Fruit fly (Drosophila melanogaster) whole organism, embryonic: ENCODE data around the gene MED14.
A peak's percentile ranks its signal among the peaks of the same experiment; 100 is the strongest.

Source experiments
- B-H1 ChIP-seq: fragments of 200-800 bp; sonication (Bioruptor generic); IDR thresholded peaks from 3 replicates; pipeline ENCODE4 v1.3.6; 2022; ENCODE audit warnings: missing biosample characterization, missing genetic modification characterization
- Bteb2 ChIP-seq: fragments of 200-800 bp; sonication (Bioruptor generic); optimal IDR thresholded peaks from 2 replicates; lab custom pipeline; 2016; ENCODE audit warnings: missing biosample characterization, missing genetic modification characterization
- CG10321 ChIP-seq: fragments of 200-800 bp; sonication (Bioruptor generic); IDR thresholded peaks from 2 replicates; pipeline ENCODE4 v1.3.6; 2022; ENCODE audit warnings: missing biosample characterization, missing genetic modification characterization
- CG10565 ChIP-seq: fragments of 200-800 bp; sonication (Bioruptor generic); optimal IDR thresholded peaks from 3 replicates; lab custom pipeline; 2016; ENCODE audit warnings: missing biosample characterization, mild to moderate bottlenecking, missing genetic modification characterization
- CG11398 ChIP-seq: fragments of 200-800 bp; sonication (Bioruptor generic); optimal IDR thresholded peaks from 2 replicates; lab custom pipeline; 2016; ENCODE audit warnings: missing biosample characterization, missing genetic modification characterization
- CG12071 ChIP-seq: fragments of 200-800 bp; sonication (Bioruptor generic); optimal IDR thresholded peaks from 3 replicates; lab custom pipeline; 2018; ENCODE audit warnings: missing biosample characterization, mild to moderate bottlenecking, missing genetic modification characterization
- CG15514 ChIP-seq: fragments of 200-800 bp; sonication (Bioruptor generic); optimal IDR thresholded peaks from 3 replicates; lab custom pipeline; 2017; ENCODE audit warnings: missing biosample characterization, missing genetic modification characterization, mild to moderate bottlenecking, moderate library complexity, missing genetic modification reagents
- CG1603 ChIP-seq: fragments of 200-800 bp; sonication (Bioruptor generic); optimal IDR thresholded peaks from 2 replicates; lab custom pipeline; 2019; ENCODE audit warnings: missing biosample characterization, mild to moderate bottlenecking, missing genetic modification characterization, moderate library complexity
- CG17568 ChIP-seq: fragments of 200-800 bp; sonication (Bioruptor generic); optimal IDR thresholded peaks from 2 replicates; lab custom pipeline; 2018; ENCODE audit warnings: missing biosample characterization, mild to moderate bottlenecking, missing genetic modification characterization, moderate library complexity
- CG17612 ChIP-seq: fragments of 200-800 bp; sonication (Bioruptor generic); IDR thresholded peaks from 2 replicates; pipeline ENCODE4 v1.3.6; 2022; ENCODE audit warnings: missing biosample characterization, missing genetic modification characterization
- CG1792 ChIP-seq: fragments of 200-800 bp; sonication (Bioruptor generic); optimal IDR thresholded peaks from 2 replicates; lab custom pipeline; 2016; ENCODE audit warnings: missing biosample characterization, missing genetic modification characterization
- CG2116 ChIP-seq: fragments of 200-800 bp; sonication (Bioruptor generic); optimal IDR thresholded peaks from 3 replicates; lab custom pipeline; 2018; ENCODE audit warnings: missing biosample characterization, mild to moderate bottlenecking, missing genetic modification characterization
- CG2199 ChIP-seq: fragments of 200-800 bp; sonication (Bioruptor generic); IDR thresholded peaks from 3 replicates; pipeline ENCODE4 v1.3.6; 2022; ENCODE audit warnings: missing biosample characterization, missing genetic modification characterization
- CG31365 ChIP-seq: fragments of 200-800 bp; sonication (Bioruptor generic); optimal IDR thresholded peaks from 2 replicates; lab custom pipeline; 2018; ENCODE audit warnings: missing biosample characterization, mild to moderate bottlenecking, missing genetic modification characterization
- CG32532 ChIP-seq: fragments of 200-800 bp; sonication (Bioruptor generic); IDR thresholded peaks from 2 replicates; pipeline ENCODE4 v1.3.6; 2022; ENCODE audit warnings: missing biosample characterization, missing genetic modification characterization
- CG33557 ChIP-seq: fragments of 200-800 bp; sonication (Bioruptor generic); optimal IDR thresholded peaks from 2 replicates; lab custom pipeline; 2019; ENCODE audit warnings: missing biosample characterization, mild to moderate bottlenecking, missing genetic modification characterization, moderate library complexity
- CG34224 ChIP-seq: fragments of 200-800 bp; sonication (Bioruptor generic); IDR thresholded peaks from 3 replicates; pipeline ENCODE4 v1.3.6; 2022; ENCODE audit warnings: missing biosample characterization, missing genetic modification characterization; ENCODE audit not compliant: partially characterized antibody
- CG4730 ChIP-seq: fragments of 200-800 bp; sonication (Bioruptor generic); IDR thresholded peaks from 2 replicates; pipeline ENCODE4 v1.3.6; 2022; ENCODE audit warnings: missing biosample characterization, missing genetic modification characterization
- CG5180 ChIP-seq: fragments of 200-800 bp; sonication (Bioruptor generic); optimal IDR thresholded peaks from 3 replicates; lab custom pipeline; 2017; ENCODE audit warnings: missing biosample characterization, missing genetic modification characterization, mild to moderate bottlenecking, moderate library complexity, missing genetic modification reagents
- CG6791 ChIP-seq: fragments of 200-800 bp; sonication (Bioruptor generic); IDR thresholded peaks from 3 replicates; pipeline ENCODE4 v1.3.6; 2022; ENCODE audit warnings: missing biosample characterization, missing genetic modification characterization; ENCODE audit not compliant: partially characterized antibody
- CG8290 ChIP-seq, 3 experiments: fragments of 200-800 bp; sonication (Bioruptor generic); optimal IDR thresholded peaks; 2 replicates each; lab custom pipeline; 2016 to 2019; ENCODE audit warnings: missing biosample characterization in 3 of 3, missing genetic modification characterization in 3 of 3, mild to moderate bottlenecking in 2 of 3, moderate library complexity in 1 of 3
- CG9876 ChIP-seq: fragments of 200-800 bp; sonication (Bioruptor generic); optimal IDR thresholded peaks from 2 replicates; lab custom pipeline; 2016; ENCODE audit warnings: missing biosample characterization, missing genetic modification characterization
- Ets65A ChIP-seq: fragments of 200-800 bp; sonication (Bioruptor generic); peaks from one replicate; lab custom pipeline; 2016; ENCODE audit warnings: missing biosample characterization, missing genetic modification characterization
- Gsc ChIP-seq: fragments of 200-800 bp; sonication (Bioruptor generic); IDR thresholded peaks from 2 replicates; pipeline ENCODE4 v1.3.6; 2022; ENCODE audit warnings: missing biosample characterization, missing genetic modification characterization
- H2.0 ChIP-seq: fragments of 200-800 bp; sonication (Bioruptor generic); IDR thresholded peaks from 2 replicates; pipeline ENCODE4 v1.3.6; 2022; ENCODE audit warnings: missing biosample characterization, missing genetic modification characterization
- HmgZ ChIP-seq: fragments of 200-800 bp; sonication (Bioruptor generic); optimal IDR thresholded peaks from 2 replicates; lab custom pipeline; 2018; ENCODE audit warnings: missing biosample characterization, mild to moderate bottlenecking, missing genetic modification characterization
- Lim3 ChIP-seq: fragments of 200-800 bp; sonication (Bioruptor generic); IDR thresholded peaks from 2 replicates; pipeline ENCODE4 v1.3.6; 2022; ENCODE audit warnings: missing biosample characterization, missing genetic modification characterization
- Max ChIP-seq: fragments of 200-800 bp; sonication (Bioruptor generic); optimal IDR thresholded peaks from 2 replicates; lab custom pipeline; 2016; ENCODE audit warnings: missing biosample characterization, mild to moderate bottlenecking, missing genetic modification characterization
- NFAT ChIP-seq: fragments of 200-800 bp; sonication (Bioruptor generic); IDR thresholded peaks from 2 replicates; pipeline ENCODE4 v1.3.6; 2022; ENCODE audit warnings: missing biosample characterization, missing genetic modification characterization
- Neu2 ChIP-seq: fragments of 200-800 bp; sonication (Bioruptor generic); optimal IDR thresholded peaks from 3 replicates; lab custom pipeline; 2016; ENCODE audit warnings: missing biosample characterization, missing genetic modification characterization, borderline replicate concordance
- Rfx ChIP-seq: fragments of 200-800 bp; sonication (Bioruptor generic); IDR thresholded peaks from 2 replicates; pipeline ENCODE4 v1.3.6; 2022; ENCODE audit warnings: missing biosample characterization, missing genetic modification characterization
- Side ChIP-seq: fragments of 200-800 bp; sonication (Bioruptor generic); optimal IDR thresholded peaks from 2 replicates; lab custom pipeline; 2016; ENCODE audit warnings: missing biosample characterization, missing genetic modification characterization
- Trl ChIP-seq, 3 experiments: fragments of >200 bp in 2 of 3; fragments of 200-800 bp in 1 of 3; sonication (Bioruptor generic) in 1 of 3; optimal IDR thresholded peaks; 2 replicates in 1 of 3; 3 replicates in 2 of 3; lab custom pipeline; 2016 to 2017; ENCODE audit warnings: missing biosample characterization in 1 of 3, missing genetic modification characterization in 1 of 3
- ab ChIP-seq: fragments of 200-800 bp; sonication (Bioruptor generic); optimal IDR thresholded peaks from 2 replicates; lab custom pipeline; 2016; ENCODE audit warnings: missing biosample characterization, missing genetic modification characterization
- bsh ChIP-seq, 2 experiments: fragments of 200-800 bp; sonication (Bioruptor generic); optimal IDR thresholded peaks; 2 replicates each; lab custom pipeline; 2017 to 2018; ENCODE audit warnings: mild to moderate bottlenecking in 2 of 2, missing biosample characterization in 2 of 2, missing genetic modification characterization in 2 of 2, moderate library complexity in 1 of 2
- caup ChIP-seq: fragments of 200-800 bp; sonication (Bioruptor generic); optimal IDR thresholded peaks from 3 replicates; lab custom pipeline; 2017; ENCODE audit warnings: missing biosample characterization, mild to moderate bottlenecking, missing genetic modification characterization, moderate library complexity; ENCODE audit not compliant: severe bottlenecking
- cwo ChIP-seq: fragments of 200-800 bp; sonication (Bioruptor generic); optimal IDR thresholded peaks from 3 replicates; lab custom pipeline; 2017; ENCODE audit warnings: missing biosample characterization, missing genetic modification characterization, mild to moderate bottlenecking, moderate library complexity, missing genetic modification reagents
- dm ChIP-seq: fragments of 200-800 bp; sonication (Bioruptor generic); optimal IDR thresholded peaks from 3 replicates; lab custom pipeline; 2016; ENCODE audit warnings: missing biosample characterization, missing genetic modification characterization
- fd64A ChIP-seq: fragments of 200-800 bp; sonication (Bioruptor generic); optimal IDR thresholded peaks from 3 replicates; lab custom pipeline; 2018; ENCODE audit warnings: missing biosample characterization, mild to moderate bottlenecking, missing genetic modification characterization
- hb ChIP-seq: fragments of 200-800 bp; sonication (Bioruptor generic); IDR thresholded peaks from 3 replicates; pipeline ENCODE4 v1.3.6; 2022; ENCODE audit warnings: missing biosample characterization, missing genetic modification characterization; ENCODE audit not compliant: partially characterized antibody
- hkb ChIP-seq, 2 experiments: fragments of 200-800 bp in 1 of 2; fragments of >200 bp in 1 of 2; sonication (Bioruptor generic) in 1 of 2; IDR thresholded peaks in 1 of 2; optimal IDR thresholded peaks in 1 of 2; 2 replicates each; pipeline versions ENCODE4 v1.3.6 to Lab custom; 2017 to 2022; ENCODE audit warnings: missing biosample characterization in 1 of 2, missing genetic modification characterization in 1 of 2
- pita ChIP-seq: fragments of 200-800 bp; sonication (Bioruptor generic); optimal IDR thresholded peaks from 2 replicates; lab custom pipeline; 2017; ENCODE audit warnings: missing biosample characterization, mild to moderate bottlenecking, missing genetic modification characterization
- sc ChIP-seq, 3 experiments: fragments of >200 bp in 2 of 3; fragments of 200-800 bp in 1 of 3; sonication (Bioruptor generic) in 1 of 3; optimal IDR thresholded peaks; 2 replicates in 2 of 3; 3 replicates in 1 of 3; lab custom pipeline; 2017; ENCODE audit warnings: mild to moderate bottlenecking in 1 of 3, missing biosample characterization in 1 of 3, missing genetic modification characterization in 1 of 3, missing genetic modification reagents in 1 of 3
- seq ChIP-seq: fragments of 200-800 bp; sonication (Bioruptor generic); IDR thresholded peaks from 2 replicates; pipeline ENCODE4 v1.3.6; 2022; ENCODE audit warnings: missing biosample characterization, missing genetic modification characterization
- slou ChIP-seq: fragments of 200-800 bp; sonication (Bioruptor generic); optimal IDR thresholded peaks from 3 replicates; lab custom pipeline; 2016; ENCODE audit warnings: missing biosample characterization, missing genetic modification characterization
- sr ChIP-seq: fragments of 200-800 bp; sonication (Bioruptor generic); IDR thresholded peaks from 3 replicates; pipeline ENCODE4 v1.3.6; 2022; ENCODE audit warnings: missing biosample characterization, missing genetic modification characterization
- sug ChIP-seq: fragments of 200-800 bp; optimal IDR thresholded peaks from 2 replicates; lab custom pipeline; 2019; ENCODE audit warnings: missing biosample characterization, mild to moderate bottlenecking, missing genetic modification characterization, moderate library complexity
- trh ChIP-seq: fragments of 200-800 bp; sonication (Bioruptor generic); optimal IDR thresholded peaks from 2 replicates; lab custom pipeline; 2016; ENCODE audit warnings: missing biosample characterization, missing genetic modification characterization
- vvl ChIP-seq: fragments of 200-800 bp; sonication (Bioruptor generic); IDR thresholded peaks from 2 replicates; pipeline ENCODE4 v1.3.6; 2022; ENCODE audit warnings: missing biosample characterization, missing genetic modification characterization
- wek ChIP-seq: fragments of 200-800 bp; sonication (Bioruptor generic); optimal IDR thresholded peaks from 3 replicates; lab custom pipeline; 2018; ENCODE audit warnings: missing biosample characterization, mild to moderate bottlenecking, missing genetic modification characterization, moderate library complexity

MED14 gene

dm6 chr3L:550828-551094 is 42.3 kb upstream of the MED14 start (continued):
- no peak for TF ChIP-seq CG12071
- TF ChIP-seq CG2116 (GFP tag; lab: Kevin White, UChicago) = no peak
- TF ChIP-seq ab (GFP tag; lab: Kevin White, UChicago) = no peak
- no peak for TF ChIP-seq Ets65A (GFP tag; lab: Kevin White, UChicago)
- peak; percentile 88 for TF ChIP-seq sr
- no peak for TF ChIP-seq Lim3 (GFP tag; lab: Robert Waterston, UW)
- no peak for TF ChIP-seq dm
- no peak for TF ChIP-seq CG8290 (GFP tag; optimal IDR thresholded peaks at IDR 0.05; lab: Kevin White, UChicago)
- TF ChIP-seq CG8290 (tag; optimal IDR thresholded peaks at IDR 0.05; lab: Kevin White, UChicago) = peak in 1 of 2 experiments; percentile 5
- TF ChIP-seq B-H1 (GFP tag; lab: Robert Waterston, UW) = no peak
- TF ChIP-seq Gsc (GFP tag; lab: Robert Waterston, UW) = no peak
- no peak for TF ChIP-seq Neu2
- peak; percentile 13 for TF ChIP-seq cwo (GFP tag; lab: Kevin White, UChicago)
- TF ChIP-seq Trl (optimal IDR thresholded peaks at IDR 0.05; lab: Kevin White, UChicago) = peak in 1 of 2 experiments; percentile 8
- TF ChIP-seq Trl (GFP tag; optimal IDR thresholded peaks at IDR 0.05; lab: Kevin White, UChicago) = no peak
- TF ChIP-seq CG32532 = 0 out of 2 replicates have a peak, but pooled peaks have one; percentile 17
- TF ChIP-seq HmgZ (tag; lab: Kevin White, UChicago) = no peak
- 0 out of 2 replicates have a peak, but pooled peaks have one; percentile 11 for TF ChIP-seq H2.0 (GFP tag; lab: Robert Waterston, UW)
- TF ChIP-seq sug (tag; lab: Kevin White, UChicago) = peak; percentile 18
- no peak for TF ChIP-seq hb (GFP tag; lab: Robert Waterston, UW)
- TF ChIP-seq CG17612 (GFP tag; lab: Robert Waterston, UW) = no peak
- TF ChIP-seq trh (GFP tag; lab: Kevin White, UChicago) = no peak
- TF ChIP-seq hkb (optimal IDR thresholded peaks at IDR 0.05; lab: Kevin White, UChicago) = no peak
- TF ChIP-seq hkb (GFP tag; IDR thresholded peaks at IDR 0.05; lab: Robert Waterston, UW) = no peak
- no peak for TF ChIP-seq slou (GFP tag; lab: Kevin White, UChicago)
- no peak for TF ChIP-seq CG10321 (GFP tag; lab: Robert Waterston, UW)
- TF ChIP-seq CG1792 = no peak
- peak; percentile 12; the same call in 1 of the 2 replicates for TF ChIP-seq NFAT (GFP tag; lab: Robert Waterston, UW)
- no peak for TF ChIP-seq CG10565 (GFP tag; lab: Kevin White, UChicago)
- no peak for TF ChIP-seq CG33557 (GFP tag; lab: Kevin White, UChicago)
- TF ChIP-seq Max (GFP tag; lab: Kevin White, UChicago) = no peak
- TF ChIP-seq Bteb2 (GFP tag; lab: Kevin White, UChicago) = no peak
- TF ChIP-seq CG9876 (GFP tag; lab: Kevin White, UChicago) = no peak
- no peak for TF ChIP-seq CG1603 (tag; lab: Kevin White, UChicago)
- no peak for TF ChIP-seq CG2199 (GFP tag; lab: Robert Waterston, UW)
- no peak for TF ChIP-seq sc (optimal IDR thresholded peaks at IDR 0.05; lab: Kevin White, UChicago)
- no peak for TF ChIP-seq sc (GFP tag; optimal IDR thresholded peaks at IDR 0.05; lab: Kevin White, UChicago)
- TF ChIP-seq Side (GFP tag; lab: Kevin White, UChicago) = no peak
- TF ChIP-seq CG34224 = no peak
- no peak for TF ChIP-seq seq (GFP tag; lab: Robert Waterston, UW)
- TF ChIP-seq bsh (GFP tag; optimal IDR thresholded peaks at IDR 0.05; lab: Kevin White, UChicago) = no peak
- TF ChIP-seq CG17568 (GFP tag; lab: Kevin White, UChicago) = no peak
- no peak for TF ChIP-seq CG5180 (GFP tag; lab: Kevin White, UChicago)
- no peak for TF ChIP-seq fd64A
- no peak for TF ChIP-seq Rfx (GFP tag; lab: Robert Waterston, UW)
- no peak for TF ChIP-seq CG4730 (GFP tag; lab: Robert Waterston, UW)
- no peak for TF ChIP-seq pita (GFP tag; lab: Kevin White, UChicago)
- TF ChIP-seq CG11398 (GFP tag; lab: Kevin White, UChicago) = no peak
- TF ChIP-seq vvl (GFP tag; lab: Robert Waterston, UW) = no peak
- TF ChIP-seq wek (GFP tag; lab: Kevin White, UChicago) = no peak
- no peak for TF ChIP-seq CG6791 (GFP tag; lab: Robert Waterston, UW)
- no peak for TF ChIP-seq CG15514
- no peak for TF ChIP-seq CG31365
- TF ChIP-seq caup (GFP tag; lab: Kevin White, UChicago) = no peak
